Worm (Caenorhabditis elegans) whole organism, late embryonic: Measurements from ENCODE around the gene F30H5.5.

Experiments
- C08G9.2 ChIP-seq: sonication (generic microtip); optimal IDR thresholded peaks from 2 replicates; lab custom pipeline; 2016; ENCODE audit warnings: mild to moderate bottlenecking, missing genetic modification characterization, moderate library complexity, missing compliant biosample characterization
- ceh-19 ChIP-seq: fragments of 200-800 bp; sonication (Bioruptor generic); optimal IDR thresholded peaks from 2 replicates; lab custom pipeline; 2018; ENCODE audit warnings: mild to moderate bottlenecking, missing genetic modification characterization, missing compliant biosample characterization
- ceh-22 ChIP-seq: sonication (generic microtip); optimal IDR thresholded peaks from 2 replicates; lab custom pipeline; 2017; ENCODE audit warnings: missing biosample characterization, missing genetic modification characterization
- fkh-6 ChIP-seq: sonication (generic microtip); optimal IDR thresholded peaks from 2 replicates; lab custom pipeline; 2016; ENCODE audit warnings: missing genetic modification characterization, missing compliant biosample characterization
- hlh-8 ChIP-seq: sonication (generic microtip); optimal IDR thresholded peaks from 2 replicates; lab custom pipeline; 2016; ENCODE audit warnings: missing genotype, missing genetic modification characterization, missing compliant biosample characterization
- pax-1 ChIP-seq: fragments of 150-350 bp; optimal IDR thresholded peaks from 2 replicates; lab custom pipeline; 2014; ENCODE audit warnings: missing biosample characterization, missing genetic modification characterization
- pqm-1 ChIP-seq: sonication (generic microtip); optimal IDR thresholded peaks from 2 replicates; lab custom pipeline; 2016; ENCODE audit warnings: missing genetic modification characterization, missing compliant biosample characterization
- sox-4 ChIP-seq: sonication (generic microtip); optimal IDR thresholded peaks from 2 replicates; lab custom pipeline; 2017; ENCODE audit warnings: mild to moderate bottlenecking, missing genetic modification characterization, inconsistent platforms, missing compliant biosample characterization
- syd-9 ChIP-seq: sonication (generic microtip); optimal IDR thresholded peaks from 2 replicates; lab custom pipeline; 2016; ENCODE audit warnings: mild to moderate bottlenecking, missing genetic modification characterization, moderate library complexity, missing compliant biosample characterization
- ttx-3 ChIP-seq: sonication (generic microtip); optimal IDR thresholded peaks from 2 replicates; lab custom pipeline; 2016; ENCODE audit warnings: missing genetic modification reagents, missing genetic modification characterization, missing compliant biosample characterization
- unc-3 ChIP-seq, 2 experiments: fragments of 200-800 bp in 1 of 2; sonication (Bioruptor generic) in 1 of 2; sonication (generic microtip) in 1 of 2; conservative IDR thresholded peaks in 1 of 2; optimal IDR thresholded peaks in 1 of 2; 2 replicates each; pipeline versions ENCODE4 v1.3.6 to Lab custom; 2016 to 2022; ENCODE audit warnings: missing compliant biosample characterization in 2 of 2, missing genetic modification characterization in 2 of 2, missing genetic modification reagents in 1 of 2
- unc-55 ChIP-seq: sonication (generic microtip); optimal IDR thresholded peaks from 2 replicates; lab custom pipeline; 2017; ENCODE audit warnings: missing biosample characterization, missing genetic modification reagents, missing genetic modification characterization
- unc-86 ChIP-seq: sonication (generic microtip); optimal IDR thresholded peaks from 2 replicates; lab custom pipeline; 2016; ENCODE audit warnings: missing genetic modification characterization, missing compliant biosample characterization

F30H5.5 gene

ce11 chrIII:537054-537453 lies 48.5 kb downstream of the F30H5.5 start:
- TF ChIP-seq unc-3 (GFP tag; conservative IDR thresholded peaks at IDR 0.05; lab: Robert Waterston, UW) (no peak), unc-3 (tag; optimal IDR thresholded peaks at IDR 0.05; lab: Kevin White, UChicago) (no peak), unc-55 (GFP tag; lab: Kevin White, UChicago) (no peak), fkh-6 (tag; lab: Kevin White, UChicago) (no peak), pax-1 (tag; lab: Kevin White, UChicago) (no peak), unc-86 (tag; lab: Kevin White, UChicago) (no peak), ceh-22 (tag; lab: Kevin White, UChicago) (no peak), syd-9 (tag; lab: Kevin White, UChicago) (no peak), ttx-3 (tag; lab: Kevin White, UChicago) (no peak), sox-4 (tag; lab: Kevin White, UChicago) (no peak), C08G9.2 (tag; lab: Kevin White, UChicago) (no peak), ceh-19 (GFP tag; lab: Kevin White, UChicago) (no peak), pqm-1 (no peak), hlh-8 (tag; lab: Kevin White, UChicago) (no peak)
- TF ChIP-seq, all 69 proteins: peak for 0
